Fruit fly (Drosophila melanogaster) whole organism, pupa: Measurements from ENCODE around the gene CG34376.

ENCODE experiments used
- CG10348 ChIP-seq: fragments of 200-800 bp; sonication (Bioruptor generic); IDR thresholded peaks from 2 replicates; pipeline ENCODE4 v1.3.6; 2022; ENCODE audit warnings: missing biosample characterization, missing genetic modification characterization
- CG15710 ChIP-seq: fragments of 200-800 bp; sonication (Bioruptor generic); optimal IDR thresholded peaks from 2 replicates; lab custom pipeline; 2018; ENCODE audit warnings: missing biosample characterization, mild to moderate bottlenecking, missing genetic modification characterization, moderate library complexity
- CG34367 ChIP-seq: fragments of 200-800 bp; sonication (Bioruptor generic); optimal IDR thresholded peaks from 2 replicates; lab custom pipeline; 2018; ENCODE audit warnings: missing biosample characterization, mild to moderate bottlenecking, missing genetic modification characterization
- CG9948 ChIP-seq: fragments of 200-800 bp; sonication (Bioruptor generic); optimal IDR thresholded peaks from 2 replicates; lab custom pipeline; 2018; ENCODE audit warnings: missing biosample characterization, mild to moderate bottlenecking, missing genetic modification characterization, moderate library complexity
- Pif1B ChIP-seq: fragments of 200-800 bp; sonication (Bioruptor generic); optimal IDR thresholded peaks from 3 replicates; lab custom pipeline; 2016; ENCODE audit warnings: missing biosample characterization, missing genetic modification characterization
- Snoo ChIP-seq: fragments of 200-800 bp; sonication (Bioruptor generic); optimal IDR thresholded peaks from 3 replicates; lab custom pipeline; 2017; ENCODE audit warnings: missing biosample characterization, mild to moderate bottlenecking, missing genetic modification characterization, inconsistent platforms
- rn ChIP-seq: fragments of 200-800 bp; sonication (Bioruptor generic); IDR thresholded peaks from 2 replicates; pipeline ENCODE4 v1.3.6; 2022; ENCODE audit warnings: missing biosample characterization, missing genetic modification characterization

dm6 chr3R:22470064-22470463 lies 22.2 kb downstream of the CG34376 start:
- TF ChIP-seq CG10348 (GFP tag; lab: Robert Waterston, UW) (no peak), CG34367 (tag; lab: Kevin White, UChicago) (no peak), Snoo (tag; lab: Kevin White, UChicago) (no peak), Pif1B (GFP tag; lab: Kevin White, UChicago) (no peak), rn (GFP tag; lab: Robert Waterston, UW) (no peak), CG9948 (tag; lab: Kevin White, UChicago) (no peak), CG15710 (tag; lab: Kevin White, UChicago) (no peak)
